Worm (Caenorhabditis elegans) whole organism, L4/young adult: Measurements from ENCODE around the gene srw-133.

Experiments used
- W03F9.2 ChIP-seq: fragments of 150-350 bp; optimal IDR thresholded peaks from 2 replicates; lab custom pipeline; 2014; ENCODE audit warnings: missing biosample characterization, missing genetic modification characterization
- dao-5 ChIP-seq: sonication (generic microtip); optimal IDR thresholded peaks from 2 replicates; lab custom pipeline; 2016; ENCODE audit warnings: missing genotype, missing genetic modification characterization, moderate library complexity, missing compliant biosample characterization
- him-1 ChIP-seq: sonication (generic microtip); optimal IDR thresholded peaks from 2 replicates; lab custom pipeline; 2016; ENCODE audit warnings: missing genotype, missing genetic modification reagents, missing genetic modification characterization, missing compliant biosample characterization

DNA sequence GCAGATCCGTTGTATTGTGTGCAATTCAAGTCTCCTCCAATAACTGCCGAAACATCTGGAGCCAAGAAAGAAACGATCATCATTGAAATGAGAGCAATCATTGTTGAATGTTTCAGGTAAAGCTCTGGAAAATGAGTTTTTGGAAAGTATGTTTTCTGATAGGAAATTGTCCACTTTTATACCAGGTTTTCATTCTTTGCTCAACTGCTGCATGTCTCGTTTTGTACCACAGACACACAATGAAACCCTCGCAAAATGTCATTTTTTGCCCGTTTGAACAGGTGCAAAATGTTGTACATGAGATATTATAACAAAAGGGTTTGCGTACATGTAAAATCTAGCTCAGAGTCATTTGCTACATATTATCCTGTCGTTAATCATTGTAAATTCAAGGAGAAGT, 6.1 kb upstream of the srw-133 start, which contains the start of gene T05B4.10:
- TF ChIP-seq him-1 (tag; lab: Kevin White, UChicago) (no peak), W03F9.2 (tag; lab: Kevin White, UChicago) (no peak), dao-5 (tag; lab: Kevin White, UChicago) (no peak)
